Fruit fly (Drosophila melanogaster) whole organism, prepupa: ENCODE measurements around the gene CG42750.

Experiments
- CG10631 ChIP-seq: fragments of 200-800 bp; sonication (Bioruptor generic); optimal IDR thresholded peaks from 2 replicates; lab custom pipeline; 2016; ENCODE audit warnings: missing biosample characterization, missing genetic modification characterization
- CG10669 ChIP-seq: fragments of 200-800 bp; sonication (Bioruptor generic); optimal IDR thresholded peaks from 3 replicates; lab custom pipeline; 2018; ENCODE audit warnings: missing biosample characterization, mild to moderate bottlenecking, missing genetic modification characterization, moderate library complexity
- CG11294 ChIP-seq: fragments of 200-800 bp; sonication (Bioruptor generic); IDR thresholded peaks from 2 replicates; pipeline ENCODE4 v1.3.6; 2022; ENCODE audit warnings: missing biosample characterization, missing genetic modification characterization
- CG11762 ChIP-seq: fragments of 200-800 bp; sonication (Bioruptor generic); optimal IDR thresholded peaks from 3 replicates; lab custom pipeline; 2016; ENCODE audit warnings: missing biosample characterization, missing genetic modification characterization; ENCODE audit not compliant: insufficient read depth
- CG11902 ChIP-seq: fragments of 200-800 bp; sonication (Bioruptor generic); optimal IDR thresholded peaks from 3 replicates; lab custom pipeline; 2016; ENCODE audit warnings: missing biosample characterization, missing genetic modification characterization
- CG15336 ChIP-seq: fragments of 200-800 bp; sonication (Bioruptor generic); IDR thresholded peaks from 2 replicates; pipeline ENCODE4 v1.3.6; 2022; ENCODE audit warnings: missing biosample characterization, missing genetic modification characterization
- CG1621 ChIP-seq: fragments of 200-800 bp; sonication (Bioruptor generic); optimal IDR thresholded peaks from 3 replicates; lab custom pipeline; 2018; ENCODE audit warnings: missing biosample characterization, mild to moderate bottlenecking, missing genetic modification characterization
- CG16779 ChIP-seq: fragments of 200-800 bp; sonication (Bioruptor generic); optimal IDR thresholded peaks from 3 replicates; lab custom pipeline; 2017; ENCODE audit warnings: missing biosample characterization, mild to moderate bottlenecking, missing genetic modification characterization
- CG3032 ChIP-seq: fragments of 200-800 bp; optimal IDR thresholded peaks from 2 replicates; lab custom pipeline; 2019; ENCODE audit warnings: missing biosample characterization, mild to moderate bottlenecking, missing genetic modification characterization, moderate library complexity
- CG32006 ChIP-seq: fragments of 200-800 bp; sonication (Bioruptor generic); optimal IDR thresholded peaks from 3 replicates; lab custom pipeline; 2017; ENCODE audit warnings: missing biosample characterization, mild to moderate bottlenecking, missing genetic modification characterization
- CG34406 ChIP-seq: fragments of 200-800 bp; sonication (Bioruptor generic); optimal IDR thresholded peaks from 3 replicates; lab custom pipeline; 2016; ENCODE audit warnings: missing biosample characterization, missing genetic modification characterization
- CG3919 ChIP-seq: fragments of 200-800 bp; sonication (Bioruptor generic); optimal IDR thresholded peaks from 3 replicates; lab custom pipeline; 2016; ENCODE audit warnings: missing biosample characterization, missing genetic modification characterization
- CG6163 ChIP-seq: fragments of 200-800 bp; sonication (Bioruptor generic); IDR thresholded peaks from 3 replicates; pipeline ENCODE4 v1.3.6; 2022; ENCODE audit warnings: missing biosample characterization, missing genetic modification characterization
- CG6808 ChIP-seq: fragments of 200-800 bp; sonication (Bioruptor generic); optimal IDR thresholded peaks from 3 replicates; lab custom pipeline; 2017; ENCODE audit warnings: missing biosample characterization, missing genetic modification characterization, mild to moderate bottlenecking, moderate library complexity, missing genetic modification reagents
- CG8119 ChIP-seq: fragments of 200-800 bp; sonication (Bioruptor generic); IDR thresholded peaks from 3 replicates; pipeline ENCODE4 v1.3.6; 2022; ENCODE audit warnings: missing biosample characterization, missing genetic modification characterization
- CG9139 ChIP-seq: fragments of 200-800 bp; sonication (Bioruptor generic); optimal IDR thresholded peaks from 3 replicates; lab custom pipeline; 2017; ENCODE audit warnings: missing biosample characterization, mild to moderate bottlenecking, missing genetic modification characterization
- Eip78C ChIP-seq: fragments of 200-800 bp; sonication (Bioruptor generic); peaks from one replicate; lab custom pipeline; 2016; ENCODE audit warnings: missing biosample characterization, missing genetic modification characterization
- Ets21C ChIP-seq: fragments of 200-800 bp; sonication (Bioruptor generic); optimal IDR thresholded peaks from 3 replicates; lab custom pipeline; 2016; ENCODE audit warnings: missing biosample characterization, missing genetic modification characterization
- Ets96B ChIP-seq: fragments of 200-800 bp; optimal IDR thresholded peaks from 2 replicates; lab custom pipeline; 2019; ENCODE audit warnings: missing biosample characterization, mild to moderate bottlenecking, missing genetic modification characterization, moderate library complexity
- Hr38 ChIP-seq: sonication (Bioruptor generic); optimal IDR thresholded peaks from 2 replicates; lab custom pipeline; 2016; ENCODE audit warnings: missing biosample characterization, missing genetic modification characterization
- Hr39 ChIP-seq: fragments of 200-800 bp; sonication (Bioruptor generic); optimal IDR thresholded peaks from 2 replicates; lab custom pipeline; 2016; ENCODE audit warnings: missing biosample characterization, missing genetic modification characterization
- Hr4 ChIP-seq: fragments of 200-800 bp; sonication (Bioruptor generic); optimal IDR thresholded peaks from 3 replicates; lab custom pipeline; 2016; ENCODE audit warnings: missing biosample characterization, missing genetic modification characterization
- Lpt ChIP-seq: fragments of 200-800 bp; sonication (Bioruptor generic); optimal IDR thresholded peaks from 3 replicates; lab custom pipeline; 2016; ENCODE audit warnings: missing biosample characterization, missing genetic modification characterization
- Met ChIP-seq: fragments of 200-800 bp; sonication (Bioruptor generic); optimal IDR thresholded peaks from 3 replicates; lab custom pipeline; 2016; ENCODE audit warnings: missing biosample characterization, missing genetic modification characterization
- OdsH ChIP-seq: fragments of 200-800 bp; sonication (Bioruptor generic); optimal IDR thresholded peaks from 3 replicates; lab custom pipeline; 2016; ENCODE audit warnings: missing biosample characterization, missing genetic modification characterization
- Smox ChIP-seq: fragments of 200-800 bp; sonication (Bioruptor generic); optimal IDR thresholded peaks from 3 replicates; lab custom pipeline; 2016; ENCODE audit warnings: missing biosample characterization, missing genetic modification characterization
- Sox14 ChIP-seq: fragments of 200-800 bp; sonication (Bioruptor generic); optimal IDR thresholded peaks from 3 replicates; lab custom pipeline; 2016; ENCODE audit warnings: missing biosample characterization, missing genetic modification characterization
- eg ChIP-seq: fragments of 200-800 bp; sonication (Bioruptor generic); IDR thresholded peaks from 3 replicates; pipeline ENCODE4 v1.3.6; 2022; ENCODE audit warnings: missing biosample characterization, missing genetic modification characterization
- esn ChIP-seq: fragments of 200-800 bp; sonication (Bioruptor generic); optimal IDR thresholded peaks from 2 replicates; lab custom pipeline; 2016; ENCODE audit warnings: missing biosample characterization, mild to moderate bottlenecking, missing genetic modification characterization, moderate library complexity
- fd85E ChIP-seq: fragments of 200-800 bp; sonication (Bioruptor generic); optimal IDR thresholded peaks from 3 replicates; lab custom pipeline; 2016; ENCODE audit warnings: missing biosample characterization, missing genetic modification characterization
- lz ChIP-seq: fragments of 200-800 bp; sonication (Bioruptor generic); optimal IDR thresholded peaks from 3 replicates; lab custom pipeline; 2016; ENCODE audit warnings: missing biosample characterization, missing genetic modification characterization
- spab ChIP-seq: fragments of 200-800 bp; sonication (Bioruptor generic); optimal IDR thresholded peaks from 2 replicates; lab custom pipeline; 2017; ENCODE audit warnings: missing biosample characterization, mild to moderate bottlenecking, missing genetic modification characterization, missing genetic modification reagents
- ss ChIP-seq, 2 experiments: fragments of 200-800 bp; sonication (Bioruptor generic); optimal IDR thresholded peaks; 2 replicates in 1 of 2; 3 replicates in 1 of 2; lab custom pipeline; 2017 to 2018; ENCODE audit warnings: mild to moderate bottlenecking in 2 of 2, missing biosample characterization in 2 of 2, missing genetic modification characterization in 2 of 2, moderate library complexity in 1 of 2

The CG42750 gene

DNA sequence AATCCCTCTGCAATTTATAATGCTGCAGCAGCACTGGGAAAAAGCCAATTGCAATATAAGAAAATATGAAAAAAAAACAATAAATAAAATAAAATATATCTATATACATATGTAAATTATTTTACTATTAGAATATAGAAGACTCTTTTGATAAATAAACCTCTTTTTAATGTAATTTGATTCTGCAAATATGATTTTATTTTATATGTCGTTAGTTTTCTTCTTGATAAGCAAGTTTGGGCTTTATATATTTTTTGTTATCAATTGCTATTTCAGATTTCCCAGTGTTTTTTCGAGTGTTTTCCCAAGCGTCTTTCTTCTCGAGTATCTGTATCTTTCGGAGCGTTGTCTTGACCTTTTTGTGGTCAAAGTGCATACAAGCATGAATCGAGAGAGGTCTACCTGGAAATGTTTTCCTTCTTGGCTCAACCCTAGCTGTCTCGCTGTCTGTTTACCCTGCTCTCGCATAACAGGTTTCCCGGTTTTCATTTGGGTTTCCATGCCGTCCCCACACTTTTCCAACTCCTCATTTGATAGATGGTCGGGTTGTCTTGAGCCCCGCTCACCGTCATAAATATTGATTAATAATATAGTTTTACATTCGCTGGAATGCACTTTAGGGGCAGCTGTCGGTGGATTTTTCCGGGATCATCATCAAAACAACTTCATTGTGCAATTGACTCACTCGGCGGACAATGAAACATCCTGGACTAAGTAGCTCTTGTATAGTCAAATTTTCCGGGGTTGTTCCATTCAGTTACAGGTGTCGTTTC lies 29.7 kb upstream of the CG42750 start:
- TF ChIP-seq CG10669 (GFP tag; lab: Kevin White, UChicago) (no peak), OdsH (GFP tag; lab: Kevin White, UChicago) (peak; percentile 23), CG32006 (GFP tag; lab: Kevin White, UChicago) (peak; percentile 36), CG8119 (GFP tag; lab: Robert Waterston, UW) (0 out of 3 replicates have a peak, but pooled peaks have one; percentile 25), Eip78C (GFP tag; lab: Kevin White, UChicago) (peak; percentile 45), CG15336 (GFP tag; lab: Robert Waterston, UW) (no peak), eg (GFP tag; lab: Robert Waterston, UW) (no peak), Sox14 (no peak), CG6808 (GFP tag; lab: Kevin White, UChicago) (peak; percentile 20), CG11294 (GFP tag; lab: Robert Waterston, UW) (no peak), CG1621 (tag; lab: Kevin White, UChicago) (no peak), CG10631 (GFP tag; lab: Kevin White, UChicago) (peak; percentile 41), spab (peak; percentile 28), CG3919 (GFP tag; lab: Kevin White, UChicago) (peak; percentile 12), CG3032 (tag; lab: Kevin White, UChicago) (peak; percentile 34), Lpt (GFP tag; lab: Kevin White, UChicago) (no peak)

DNA sequence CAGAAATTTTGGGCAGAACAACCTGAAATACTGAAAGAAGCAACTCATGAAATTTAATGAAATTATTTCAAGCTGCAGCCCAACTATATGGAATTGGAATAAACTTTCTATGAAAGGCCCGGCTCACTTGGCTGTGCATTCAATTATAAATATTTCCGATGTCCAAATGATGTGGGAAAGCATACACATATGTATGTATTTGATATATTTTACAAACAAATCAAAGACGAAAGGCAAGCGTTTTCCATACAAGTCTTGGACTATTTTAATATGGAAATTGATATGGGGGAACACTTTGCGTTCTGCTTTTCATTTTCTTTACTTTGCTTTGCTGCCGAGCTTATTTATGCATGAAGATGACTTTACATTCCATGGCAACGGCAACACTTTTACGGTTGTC lies 28.9 kb upstream of the CG42750 start:
- TF ChIP-seq Hr38 (GFP tag; lab: Kevin White, UChicago) (no peak), CG11902 (no peak), Ets96B (tag; lab: Kevin White, UChicago) (no peak), CG8119 (GFP tag; lab: Robert Waterston, UW) (no peak), CG32006 (GFP tag; lab: Kevin White, UChicago) (no peak), Hr4 (GFP tag; lab: Kevin White, UChicago) (no peak), Hr39 (GFP tag; lab: Kevin White, UChicago) (no peak), lz (no peak), CG15336 (GFP tag; lab: Robert Waterston, UW) (no peak), esn (GFP tag; lab: Kevin White, UChicago) (no peak), Smox (no peak), fd85E (GFP tag; lab: Kevin White, UChicago) (no peak), Ets21C (GFP tag; lab: Kevin White, UChicago) (no peak), CG9139 (GFP tag; lab: Kevin White, UChicago) (no peak)
- TF ChIP-seq, all 60 proteins: peak for 0

DNA sequence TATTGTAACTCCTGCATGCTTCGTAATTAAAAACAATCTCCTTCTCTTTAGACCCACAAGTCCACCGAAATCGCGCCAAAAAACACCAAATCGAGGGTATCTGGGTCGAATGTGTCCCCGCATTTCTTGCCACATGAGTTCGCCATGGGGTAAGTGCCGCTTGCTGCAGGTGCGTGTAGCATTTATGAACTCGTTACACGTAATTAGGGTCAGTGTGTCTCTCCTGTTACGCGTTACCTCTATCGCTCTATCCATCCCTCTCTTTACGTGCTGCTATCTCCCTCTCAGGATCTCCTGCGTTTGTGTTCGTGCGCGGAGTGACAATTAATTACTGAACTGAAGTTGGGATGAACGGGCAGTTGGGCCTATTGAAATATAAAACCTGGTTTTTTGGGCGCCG lies 27.2 kb upstream of the CG42750 start:
- TF ChIP-seq CG34406 (no peak), CG10669 (GFP tag; lab: Kevin White, UChicago) (no peak), ss (GFP tag; optimal IDR thresholded peaks at IDR 0.05; lab: Kevin White, UChicago) (peak in 1 of 2 experiments; percentile 46)

DNA sequence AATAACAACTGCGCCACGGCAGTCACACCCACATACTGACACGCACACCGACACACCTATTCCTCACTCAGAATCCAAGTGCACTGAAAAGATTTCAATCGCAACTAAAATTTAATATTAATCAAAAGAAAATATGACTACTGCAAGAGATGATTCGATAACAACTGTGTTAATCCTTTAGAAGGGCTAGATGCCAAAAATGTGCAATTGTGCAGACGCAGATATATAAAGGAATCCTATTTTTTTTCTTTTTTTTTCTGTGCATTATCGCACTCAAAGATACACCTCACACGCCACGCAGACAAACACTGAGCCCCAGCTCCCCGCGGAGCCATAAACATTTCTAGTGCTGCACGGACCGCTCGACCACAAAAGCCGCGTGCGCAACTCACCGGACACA lies 23.0 kb upstream of the CG42750 start:
- TF ChIP-seq Met (GFP tag; lab: Kevin White, UChicago) (peak; percentile 12), CG32006 (GFP tag; lab: Kevin White, UChicago) (peak; percentile 4), CG9139 (GFP tag; lab: Kevin White, UChicago) (no peak), CG6163 (0 out of 3 replicates have a peak, but pooled peaks have one; percentile 25), Eip78C (GFP tag; lab: Kevin White, UChicago) (peak; percentile 45), CG16779 (no peak), CG11762 (GFP tag; lab: Kevin White, UChicago) (no peak)
